Fruit fly (Drosophila melanogaster) whole organism, embryonic: Measurements from ENCODE around the gene CG17118.

Experiments used
- Awh ChIP-seq: fragments of 200-800 bp; sonication (Bioruptor generic); IDR thresholded peaks from 2 replicates; pipeline ENCODE4, ENCODE4 v1.3.6; 2022; ENCODE audit warnings: missing biosample characterization, missing genetic modification characterization
- BtbVII ChIP-seq: fragments of 200-800 bp; sonication (Bioruptor generic); optimal IDR thresholded peaks from 3 replicates; lab custom pipeline; 2017; ENCODE audit warnings: missing biosample characterization, mild to moderate bottlenecking, missing genetic modification characterization
- CG15011 ChIP-seq: fragments of 200-800 bp; sonication (Bioruptor generic); optimal IDR thresholded peaks from 3 replicates; lab custom pipeline; 2018; ENCODE audit warnings: missing biosample characterization, mild to moderate bottlenecking, missing genetic modification characterization
- CG15514 ChIP-seq: fragments of 200-800 bp; sonication (Bioruptor generic); optimal IDR thresholded peaks from 3 replicates; lab custom pipeline; 2017; ENCODE audit warnings: missing biosample characterization, missing genetic modification characterization, mild to moderate bottlenecking, moderate library complexity, missing genetic modification reagents
- CG17328 ChIP-seq: fragments of 200-800 bp; sonication (Bioruptor generic); IDR thresholded peaks from 2 replicates; pipeline ENCODE4 v1.3.6; 2022; ENCODE audit warnings: missing biosample characterization, missing genetic modification characterization
- CG17361 ChIP-seq: fragments of 200-800 bp; sonication (Bioruptor generic); IDR thresholded peaks from 3 replicates; pipeline ENCODE4 v1.3.6; 2022; ENCODE audit warnings: missing biosample characterization, missing genetic modification characterization
- CG1792 ChIP-seq: fragments of 200-800 bp; sonication (Bioruptor generic); optimal IDR thresholded peaks from 2 replicates; lab custom pipeline; 2016; ENCODE audit warnings: missing biosample characterization, missing genetic modification characterization
- CG2678 ChIP-seq: fragments of 200-800 bp; sonication (Bioruptor generic); optimal IDR thresholded peaks from 3 replicates; lab custom pipeline; 2019; ENCODE audit warnings: missing biosample characterization, mild to moderate bottlenecking, missing genetic modification characterization, moderate library complexity
- CG32767 ChIP-seq: fragments of 200-800 bp; sonication (Bioruptor generic); IDR thresholded peaks from 2 replicates; pipeline ENCODE4 v1.3.6; 2022; ENCODE audit warnings: missing biosample characterization, missing genetic modification characterization
- CG4424 ChIP-seq: fragments of 200-800 bp; sonication (Bioruptor generic); optimal IDR thresholded peaks from 3 replicates; lab custom pipeline; 2016; ENCODE audit warnings: missing biosample characterization, missing genetic modification characterization
- CG5245 ChIP-seq: fragments of 200-800 bp; sonication (Bioruptor generic); optimal IDR thresholded peaks from 3 replicates; lab custom pipeline; 2016; ENCODE audit warnings: missing biosample characterization, missing genetic modification characterization
- CG6683 ChIP-seq: fragments of 200-800 bp; sonication (Bioruptor generic); optimal IDR thresholded peaks from 2 replicates; lab custom pipeline; 2017; ENCODE audit warnings: missing biosample characterization, mild to moderate bottlenecking, missing genetic modification characterization, missing genetic modification reagents
- CG6689 ChIP-seq: fragments of 200-800 bp; sonication (Bioruptor generic); IDR thresholded peaks from 2 replicates; pipeline ENCODE4 v1.3.6; 2022; ENCODE audit warnings: missing biosample characterization, missing genetic modification characterization
- CG7987 ChIP-seq: fragments of 200-800 bp; sonication (Bioruptor generic); optimal IDR thresholded peaks from 2 replicates; lab custom pipeline; 2018; ENCODE audit warnings: missing biosample characterization, mild to moderate bottlenecking, missing genetic modification characterization, moderate library complexity
- CG8089 ChIP-seq: fragments of 200-800 bp; sonication (Bioruptor generic); optimal IDR thresholded peaks from 3 replicates; lab custom pipeline; 2016; ENCODE audit warnings: missing biosample characterization, missing genetic modification characterization
- CG9876 ChIP-seq: fragments of 200-800 bp; sonication (Bioruptor generic); optimal IDR thresholded peaks from 2 replicates; lab custom pipeline; 2016; ENCODE audit warnings: missing biosample characterization, missing genetic modification characterization
- CTCF ChIP-seq: fragments of 200-800 bp; sonication (Bioruptor generic); optimal IDR thresholded peaks from 2 replicates; lab custom pipeline; 2017; ENCODE audit warnings: missing biosample characterization, mild to moderate bottlenecking, missing genetic modification characterization, moderate library complexity
- Chrac-16 ChIP-seq: fragments of 200-800 bp; sonication (Bioruptor generic); optimal IDR thresholded peaks from 3 replicates; lab custom pipeline; 2016; ENCODE audit warnings: missing biosample characterization, missing genetic modification characterization
- Doc3 ChIP-seq: fragments of 200-800 bp; sonication (Bioruptor generic); IDR thresholded peaks from 3 replicates; pipeline ENCODE4 v1.3.6; 2022; ENCODE audit warnings: missing biosample characterization, missing genetic modification characterization; ENCODE audit not compliant: partially characterized antibody
- Drgx ChIP-seq: fragments of 200-800 bp; sonication (Bioruptor generic); IDR thresholded peaks from 2 replicates; pipeline ENCODE4 v1.3.6; 2022; ENCODE audit warnings: missing biosample characterization, missing genetic modification characterization
- Eip74EF ChIP-seq, 2 experiments: fragments of 200-800 bp in 1 of 2; fragments of >200 bp in 1 of 2; sonication (Bioruptor generic) in 1 of 2; optimal IDR thresholded peaks; 2 replicates each; lab custom pipeline; 2017 to 2019; ENCODE audit warnings: missing biosample characterization in 2 of 2, missing genetic modification characterization in 2 of 2, mild to moderate bottlenecking in 1 of 2, moderate library complexity in 1 of 2
- Hand ChIP-seq: fragments of 200-800 bp; sonication (Bioruptor generic); optimal IDR thresholded peaks from 2 replicates; lab custom pipeline; 2017; ENCODE audit warnings: mild to moderate bottlenecking, missing biosample characterization, missing genetic modification reagents, missing genetic modification characterization
- Hmx ChIP-seq: fragments of 200-800 bp; sonication (Bioruptor generic); optimal IDR thresholded peaks from 2 replicates; lab custom pipeline; 2016; ENCODE audit warnings: missing biosample characterization, missing genetic modification characterization
- Hr51 ChIP-seq, 2 experiments: fragments of 200-800 bp; sonication (Bioruptor generic); optimal IDR thresholded peaks; 2 replicates in 1 of 2; 3 replicates in 1 of 2; lab custom pipeline; 2016 to 2018; ENCODE audit warnings: missing biosample characterization in 2 of 2, missing genetic modification characterization in 2 of 2, mild to moderate bottlenecking in 1 of 2, moderate library complexity in 1 of 2
- MBD-R2 ChIP-seq: fragments of 200-800 bp; sonication (Bioruptor generic); IDR thresholded peaks from 2 replicates; pipeline ENCODE4 v1.3.6; 2022; ENCODE audit warnings: missing biosample characterization, missing genetic modification characterization
- Meics ChIP-seq: fragments of 200-800 bp; sonication (Bioruptor generic); optimal IDR thresholded peaks from 2 replicates; lab custom pipeline; 2017; ENCODE audit warnings: missing biosample characterization, mild to moderate bottlenecking, missing genetic modification characterization
- NC2α ChIP-seq: fragments of 200-800 bp; sonication (Bioruptor generic); optimal IDR thresholded peaks from 2 replicates; lab custom pipeline; 2016; ENCODE audit warnings: missing biosample characterization, missing genetic modification characterization
- NFAT ChIP-seq: fragments of 200-800 bp; sonication (Bioruptor generic); IDR thresholded peaks from 2 replicates; pipeline ENCODE4 v1.3.6; 2022; ENCODE audit warnings: missing biosample characterization, missing genetic modification characterization
- Rfx ChIP-seq: fragments of 200-800 bp; sonication (Bioruptor generic); IDR thresholded peaks from 2 replicates; pipeline ENCODE4 v1.3.6; 2022; ENCODE audit warnings: missing biosample characterization, missing genetic modification characterization
- Ssrp ChIP-seq: fragments of 200-800 bp; sonication (Bioruptor generic); optimal IDR thresholded peaks from 2 replicates; lab custom pipeline; 2018; ENCODE audit warnings: missing biosample characterization, mild to moderate bottlenecking, missing genetic modification characterization, moderate library complexity
- Vsx1 ChIP-seq: fragments of 200-800 bp; sonication (Bioruptor generic); optimal IDR thresholded peaks from 2 replicates; lab custom pipeline; 2017; ENCODE audit warnings: missing biosample characterization, mild to moderate bottlenecking, missing genetic modification characterization, missing genetic modification reagents
- ash1 ChIP-seq: fragments of 200-800 bp; sonication (Bioruptor generic); optimal IDR thresholded peaks from 2 replicates; lab custom pipeline; 2018; ENCODE audit warnings: missing biosample characterization, mild to moderate bottlenecking, missing genetic modification characterization
- bsh ChIP-seq, 2 experiments: fragments of 200-800 bp; sonication (Bioruptor generic); optimal IDR thresholded peaks; 2 replicates each; lab custom pipeline; 2017 to 2018; ENCODE audit warnings: mild to moderate bottlenecking in 2 of 2, missing biosample characterization in 2 of 2, missing genetic modification characterization in 2 of 2, moderate library complexity in 1 of 2
- dmrt11E ChIP-seq: fragments of 200-800 bp; sonication (Bioruptor generic); optimal IDR thresholded peaks from 3 replicates; lab custom pipeline; 2018; ENCODE audit warnings: missing biosample characterization, mild to moderate bottlenecking, missing genetic modification characterization, moderate library complexity
- dpn ChIP-seq, 2 experiments: fragments of 200-800 bp; sonication (Bioruptor generic); optimal IDR thresholded peaks; 3 replicates each; lab custom pipeline; 2016; ENCODE audit warnings: missing biosample characterization in 2 of 2, missing genetic modification characterization in 2 of 2
- emc ChIP-seq: fragments of 200-800 bp; sonication (Bioruptor generic); optimal IDR thresholded peaks from 2 replicates; lab custom pipeline; 2016; ENCODE audit warnings: missing biosample characterization, missing genetic modification characterization
- ems ChIP-seq: fragments of 200-800 bp; sonication (Bioruptor generic); optimal IDR thresholded peaks from 3 replicates; lab custom pipeline; 2016; ENCODE audit warnings: missing biosample characterization, missing genetic modification characterization
- her ChIP-seq: fragments of 200-800 bp; sonication (Bioruptor generic); optimal IDR thresholded peaks from 2 replicates; lab custom pipeline; 2016; ENCODE audit warnings: missing biosample characterization, missing genetic modification characterization
- lola ChIP-seq, 3 experiments: fragments of >200 bp in 2 of 3; fragments of 200-800 bp in 1 of 3; sonication (Bioruptor generic) in 1 of 3; optimal IDR thresholded peaks; 2 replicates each; lab custom pipeline; 2017 to 2019; ENCODE audit warnings: missing biosample characterization in 3 of 3, missing genetic modification characterization in 3 of 3, mild to moderate bottlenecking in 1 of 3, moderate library complexity in 1 of 3
- nau ChIP-seq: fragments of 200-800 bp; sonication (Bioruptor generic); optimal IDR thresholded peaks from 3 replicates; lab custom pipeline; 2017; ENCODE audit warnings: missing biosample characterization, mild to moderate bottlenecking, missing genetic modification characterization, missing genetic modification reagents
- nerfin-1 ChIP-seq: fragments of 200-800 bp; sonication (Bioruptor generic); optimal IDR thresholded peaks from 3 replicates; lab custom pipeline; 2019; ENCODE audit warnings: missing biosample characterization, mild to moderate bottlenecking, missing genetic modification characterization, moderate library complexity
- pum ChIP-seq: fragments of 200-800 bp; sonication (Bioruptor generic); optimal IDR thresholded peaks from 2 replicates; lab custom pipeline; 2016; ENCODE audit warnings: missing biosample characterization, missing genetic modification characterization
- salm ChIP-seq: fragments of 200-800 bp; sonication (Bioruptor generic); optimal IDR thresholded peaks from 2 replicates; lab custom pipeline; 2018; ENCODE audit warnings: missing biosample characterization, mild to moderate bottlenecking, missing genetic modification characterization
- schlank ChIP-seq: fragments of 200-800 bp; sonication (Bioruptor generic); optimal IDR thresholded peaks from 2 replicates; lab custom pipeline; 2018; ENCODE audit warnings: missing biosample characterization, mild to moderate bottlenecking, missing genetic modification characterization
- sim ChIP-seq: fragments of 200-800 bp; sonication (Bioruptor generic); IDR thresholded peaks from 2 replicates; pipeline ENCODE4 v1.3.6; 2022; ENCODE audit warnings: missing biosample characterization, missing genetic modification characterization
- slbo ChIP-seq: fragments of 200-800 bp; sonication (Bioruptor generic); IDR thresholded peaks from 2 replicates; pipeline ENCODE4 v1.3.6; 2022; ENCODE audit warnings: missing biosample characterization, missing genetic modification characterization
- stwl ChIP-seq: fragments of 200-800 bp; sonication (Bioruptor generic); optimal IDR thresholded peaks from 3 replicates; lab custom pipeline; 2018; ENCODE audit warnings: missing biosample characterization, mild to moderate bottlenecking, missing genetic modification characterization, moderate library complexity

The CG17118 gene

DNA sequence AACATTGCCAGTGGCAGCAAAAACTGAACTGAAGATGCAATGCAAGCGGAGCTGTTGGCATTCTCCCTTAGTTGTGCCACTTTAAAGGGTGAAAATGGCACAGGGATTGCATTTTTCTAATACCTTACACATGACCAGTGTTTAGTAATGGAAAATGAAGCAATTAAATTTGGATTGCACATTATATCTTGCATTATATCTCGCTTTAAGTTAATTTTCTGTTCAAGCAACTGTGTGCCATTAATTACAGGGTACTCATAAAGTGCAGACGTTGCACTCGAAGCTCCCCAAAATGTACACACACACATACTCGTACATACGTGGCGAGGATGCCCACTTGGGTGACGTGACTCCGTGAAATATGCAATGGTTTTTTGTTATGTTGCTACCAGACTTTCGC is 29.6 kb downstream of the CG17118 start:
- TF ChIP-seq Drgx (GFP tag; lab: Robert Waterston, UW) (0 out of 2 replicates have a peak, but pooled peaks have one; percentile 31), NFAT (GFP tag; lab: Robert Waterston, UW) (no peak), stwl (tag; lab: Kevin White, UChicago) (peak; percentile 33)

DNA sequence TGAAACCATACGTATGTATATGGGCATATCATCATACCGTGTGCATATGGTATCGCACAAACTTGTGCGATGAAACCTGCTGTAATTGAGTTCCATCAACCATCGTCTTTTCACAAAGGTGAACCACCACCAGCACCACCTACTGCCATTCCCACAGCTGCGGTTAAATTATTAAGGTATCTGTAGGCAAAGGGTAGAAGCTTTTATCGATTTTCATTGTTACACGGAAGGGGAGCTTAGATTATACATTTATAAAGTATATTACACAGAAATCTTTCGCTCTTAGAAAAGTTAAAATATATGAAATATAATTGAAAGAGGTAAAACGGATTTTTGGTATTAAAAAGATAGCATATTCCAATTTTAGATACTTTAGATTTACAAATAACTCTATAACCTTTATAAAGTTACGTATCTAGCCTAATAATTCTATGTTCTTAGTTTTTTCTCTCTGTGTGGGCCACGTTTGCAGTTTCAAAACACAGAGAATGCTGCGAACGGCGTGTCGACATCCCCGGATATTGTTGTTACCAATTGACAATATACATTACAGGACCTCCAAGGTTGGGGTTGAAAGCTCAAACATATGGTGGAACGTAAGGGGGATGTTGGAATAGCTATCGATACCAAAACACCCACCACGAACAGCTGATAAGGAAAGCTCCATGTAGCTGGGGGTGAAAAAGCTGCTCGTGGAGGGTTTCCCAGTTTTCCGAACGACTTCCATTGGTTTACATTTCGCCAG is 30.5 kb downstream of the CG17118 start, which contains the start of gene CG6495:
TSS of gene CG6495 (plus strand) at position 695 of the 745 bp plus-strand sequence.
- TF ChIP-seq Eip74EF (GFP tag; optimal IDR thresholded peaks at IDR 0.05; lab: Kevin White, UChicago) (peak in 1 of 2 experiments; percentile 56), Meics (GFP tag; lab: Kevin White, UChicago) (peak; percentile 71), Ssrp (peak; percentile 47), CG9876 (GFP tag; lab: Kevin White, UChicago) (no peak), Vsx1 (GFP tag; lab: Kevin White, UChicago) (peak; percentile 17), Doc3 (no peak), CG15514 (GFP tag; lab: Kevin White, UChicago) (peak; percentile 28), Chrac-16 (GFP tag; lab: Kevin White, UChicago) (peak; percentile 2), sim (GFP tag; lab: Robert Waterston, UW) (no peak), her (GFP tag; lab: Kevin White, UChicago) (no peak), nerfin-1 (peak; percentile 16), CG17328 (GFP tag; lab: Robert Waterston, UW) (peak; percentile 39; the same call in 1 of the 2 replicates), MBD-R2 (GFP tag; lab: Robert Waterston, UW) (peak; percentile 15; the same call in 1 of the 2 replicates), CG2678 (tag; lab: Kevin White, UChicago) (peak; percentile 85), ems (GFP tag; lab: Kevin White, UChicago) (peak; percentile 5), CG17361 (GFP tag; lab: Robert Waterston, UW) (peak; percentile 58; the same call in 2 of the 3 replicates), CG7987 (no peak), emc (no peak), schlank (tag; lab: Kevin White, UChicago) (no peak), bsh (GFP tag; optimal IDR thresholded peaks at IDR 0.05; lab: Kevin White, UChicago) (peak in 1 of 2 experiments; percentile 69), slbo (GFP tag; lab: Robert Waterston, UW) (peak; percentile 61), CG8089 (GFP tag; lab: Kevin White, UChicago) (no peak), CG6689 (GFP tag; lab: Robert Waterston, UW) (no peak), CG6683 (GFP tag; lab: Kevin White, UChicago) (peak; percentile 45), dpn (GFP tag; optimal IDR thresholded peaks at IDR 0.05; lab: Kevin White, UChicago) (peak; percentile 8 to 33), nau (GFP tag; lab: Kevin White, UChicago) (peak; percentile 24), CTCF (GFP tag; lab: Kevin White, UChicago) (no peak), ash1 (GFP tag; lab: Kevin White, UChicago) (no peak), Awh (GFP tag; lab: Robert Waterston, UW) (peak; percentile 51), Rfx (GFP tag; lab: Robert Waterston, UW) (peak; percentile 54), BtbVII (GFP tag; lab: Kevin White, UChicago) (peak; percentile 57), CG1792 (no peak), CG32767 (no peak), salm (tag; lab: Kevin White, UChicago) (peak; percentile 34), Hand (GFP tag; lab: Kevin White, UChicago) (peak; percentile 63), Hmx (no peak), CG15011 (GFP tag; lab: Kevin White, UChicago) (peak; percentile 22), NC2α (GFP tag; lab: Kevin White, UChicago) (no peak), pum (GFP tag; lab: Kevin White, UChicago) (no peak), CG5245 (peak; percentile 17), CG4424 (GFP tag; lab: Kevin White, UChicago) (peak; percentile 32), lola (GFP tag; optimal IDR thresholded peaks at IDR 0.05; lab: Kevin White, UChicago) (peak in 1 of 3 experiments; percentile 18), Hr51 (GFP tag; optimal IDR thresholded peaks at IDR 0.05; lab: Kevin White, UChicago) (peak in 1 of 2 experiments; percentile 75), dmrt11E (tag; lab: Kevin White, UChicago) (no peak)
